Fruit fly (Drosophila melanogaster): ENCODE data around the gene PK2-R1.

The PK2-R1 gene

dm6 chr3R:13364175-13365174, 26.3 kb downstream of the PK2-R1 start, which contains the start of gene Dic1 (continued):
- peak; percentile 95 for TF ChIP-seq CG10267 (tag; optimal IDR thresholded peaks at IDR 0.05)
- TF ChIP-seq sim (GFP tag; IDR thresholded peaks at IDR 0.05) = no peak
- peak; percentile 3 for TF ChIP-seq grn (GFP tag; optimal IDR thresholded peaks at IDR 0.05)
- TF ChIP-seq Hmr (GFP tag; optimal IDR thresholded peaks at IDR 0.05) = peak; percentile 98
- peak; percentile 78 for TF ChIP-seq her (GFP tag; optimal IDR thresholded peaks at IDR 0.05)
- TF ChIP-seq CG6813 (GFP tag; optimal IDR thresholded peaks at IDR 0.05) = peak; percentile 93
- peak; percentile 64 for TF ChIP-seq abd-A (tag; optimal IDR thresholded peaks at IDR 0.05)
- no peak for TF ChIP-seq h (optimal IDR thresholded peaks at IDR 0.05)
- no peak for TF ChIP-seq pan (optimal IDR thresholded peaks at IDR 0.05)
- TF ChIP-seq pan (GFP tag; optimal IDR thresholded peaks at IDR 0.05 in 1 of 2, IDR thresholded peaks at IDR 0.05 in 1 of 2) = peak in 1 of 2 experiments; percentile 93
- TF ChIP-seq wdn (GFP tag; IDR thresholded peaks at IDR 0.05) = peak; percentile 82
- TF ChIP-seq HLH4C (GFP tag; IDR thresholded peaks at IDR 0.05; ENCODE audit: partially characterized antibody) = peak; percentile 53; the same call in 1 of the 3 replicates
- TF ChIP-seq Gug (GFP tag; IDR thresholded peaks at IDR 0.05) = peak; percentile 74; the same call in 3 of the 4 replicates
- peak; percentile 89 for TF ChIP-seq stc (GFP tag; IDR thresholded peaks at IDR 0.05)
- peak; percentile 85 for TF ChIP-seq CG6175 (GFP tag; IDR thresholded peaks at IDR 0.05)
- TF ChIP-seq fd96Cb (tag; optimal IDR thresholded peaks at IDR 0.05) = peak; percentile 98
- TF ChIP-seq B-H2 (GFP tag; optimal IDR thresholded peaks at IDR 0.05) = peak; percentile 90
- TF ChIP-seq CG11456 (GFP tag; IDR thresholded peaks at IDR 0.05) = peak; percentile 85
- peak; percentile 87 for TF ChIP-seq CG16863 (GFP tag; optimal IDR thresholded peaks at IDR 0.05)
- peak; percentile 49 for TF ChIP-seq wek (GFP tag; optimal IDR thresholded peaks at IDR 0.05)
- TF ChIP-seq CG11723 (GFP tag; optimal IDR thresholded peaks at IDR 0.05) = peak; percentile 97
- TF ChIP-seq Camta (GFP tag; optimal IDR thresholded peaks at IDR 0.05) = peak; percentile 95
- TF ChIP-seq CG33213 (GFP tag; optimal IDR thresholded peaks at IDR 0.05) = peak; percentile 78
- peak; percentile 98 for TF ChIP-seq CG14710 (tag; optimal IDR thresholded peaks at IDR 0.05)
- peak; percentile 92 for TF ChIP-seq CG13624 (GFP tag; optimal IDR thresholded peaks at IDR 0.05)
- no peak; the same call in 2 of the 3 replicates for TF ChIP-seq CG7963 (GFP tag; IDR thresholded peaks at IDR 0.05; ENCODE audit: partially characterized antibody)
- peak; percentile 97 for TF ChIP-seq cwo (GFP tag; optimal IDR thresholded peaks at IDR 0.05)
- TF ChIP-seq salm (tag; optimal IDR thresholded peaks at IDR 0.05) = peak; percentile 94
- TF ChIP-seq CG1602 (GFP tag; optimal IDR thresholded peaks at IDR 0.05) = peak; percentile 96
- TF ChIP-seq Fer1 (GFP tag; optimal IDR thresholded peaks at IDR 0.05) = peak; percentile 98
- peak; percentile 96 for TF ChIP-seq dysf (GFP tag; IDR thresholded peaks at IDR 0.05)
- TF ChIP-seq Bteb2 (GFP tag; optimal IDR thresholded peaks at IDR 0.05) = peak; percentile 93
- peak; percentile 93 for TF ChIP-seq HLH54F (GFP tag; optimal IDR thresholded peaks at IDR 0.05)
- TF ChIP-seq hbn (GFP tag; IDR thresholded peaks at IDR 0.05; ENCODE audit: partially characterized antibody) = no peak
- TF ChIP-seq CG15011 (GFP tag; optimal IDR thresholded peaks at IDR 0.05) = peak; percentile 95
- TF ChIP-seq Dfd (GFP tag; optimal IDR thresholded peaks at IDR 0.05) = peak in 1 of 2 experiments; percentile 35
- peak; percentile 96 for TF ChIP-seq Chrac-16 (GFP tag; optimal IDR thresholded peaks at IDR 0.05)
- TF ChIP-seq Dek (tag; optimal IDR thresholded peaks at IDR 0.05) = peak; percentile 96
- peak; percentile 97 for TF ChIP-seq odd (GFP tag; optimal IDR thresholded peaks at IDR 0.05)
- TF ChIP-seq CG16815 (GFP tag; optimal IDR thresholded peaks at IDR 0.05) = peak; percentile 93
- peak; percentile 97 for TF ChIP-seq Ssrp (tag; optimal IDR thresholded peaks at IDR 0.05)
- TF ChIP-seq Atf6 (GFP tag; IDR thresholded peaks at IDR 0.05) = peak; percentile 95
- TF ChIP-seq tgo (GFP tag; IDR thresholded peaks at IDR 0.05) = peak; percentile 92
- TF ChIP-seq tna (GFP tag; IDR thresholded peaks at IDR 0.05; ENCODE audit: partially characterized antibody) = peak; percentile 52; the same call in 1 of the 2 replicates
- peak; percentile 94 for TF ChIP-seq row (GFP tag; IDR thresholded peaks at IDR 0.05)
- TF ChIP-seq Hr39 (optimal IDR thresholded peaks at IDR 0.05) = no peak
- TF ChIP-seq Mrtf (GFP tag; IDR thresholded peaks at IDR 0.05) = peak; percentile 90
- TF ChIP-seq CG4360 (GFP tag; IDR thresholded peaks at IDR 0.05) = peak; percentile 50
- TF ChIP-seq ranshi (GFP tag; IDR thresholded peaks at IDR 0.05) = peak; percentile 89

Data from whole organism, embryonic.